Fruit fly (Drosophila melanogaster) whole organism, embryonic: Measurements from ENCODE around the gene CG9776.

Source experiments
- Asciz ChIP-seq: fragments of 200-800 bp; sonication (Bioruptor generic); optimal IDR thresholded peaks from 2 replicates; lab custom pipeline; 2017; ENCODE audit warnings: missing biosample characterization, mild to moderate bottlenecking, missing genetic modification characterization, missing genetic modification reagents
- BEAF-32 ChIP-seq: fragments of 200-800 bp; sonication (Bioruptor generic); optimal IDR thresholded peaks from 3 replicates; lab custom pipeline; 2017; ENCODE audit warnings: missing biosample characterization, missing genetic modification characterization, mild to moderate bottlenecking, moderate library complexity, missing genetic modification reagents
- CG11456 ChIP-seq: fragments of 200-800 bp; sonication (Bioruptor generic); IDR thresholded peaks from 3 replicates; pipeline ENCODE4 v1.3.6; 2022; ENCODE audit warnings: missing biosample characterization, missing genetic modification characterization
- CG12391 ChIP-seq: fragments of 200-800 bp; sonication (Bioruptor generic); optimal IDR thresholded peaks from 3 replicates; lab custom pipeline; 2018; ENCODE audit warnings: missing biosample characterization, mild to moderate bottlenecking, missing genetic modification characterization, moderate library complexity
- CG14667 ChIP-seq: fragments of 200-800 bp; sonication (Bioruptor generic); IDR thresholded peaks from 2 replicates; pipeline ENCODE4 v1.3.6; 2022; ENCODE audit warnings: missing biosample characterization, missing genetic modification characterization
- CG15479 ChIP-seq: fragments of 200-800 bp; sonication (Bioruptor generic); optimal IDR thresholded peaks from 3 replicates; lab custom pipeline; 2019; ENCODE audit warnings: missing biosample characterization, mild to moderate bottlenecking, missing genetic modification characterization, moderate library complexity
- CG17912 ChIP-seq: fragments of 200-800 bp; sonication (Bioruptor generic); optimal IDR thresholded peaks from 2 replicates; lab custom pipeline; 2018; ENCODE audit warnings: missing biosample characterization, mild to moderate bottlenecking, missing genetic modification characterization
- CG18599 ChIP-seq: fragments of 200-800 bp; sonication (Bioruptor generic); optimal IDR thresholded peaks from 3 replicates; lab custom pipeline; 2017; ENCODE audit warnings: missing biosample characterization, missing genetic modification characterization, mild to moderate bottlenecking, moderate library complexity, missing genetic modification reagents
- CG2129 ChIP-seq: fragments of 200-800 bp; sonication (Bioruptor generic); IDR thresholded peaks from 2 replicates; pipeline ENCODE4 v1.3.6; 2022; ENCODE audit warnings: missing biosample characterization, missing genetic modification characterization; ENCODE audit not compliant: partially characterized antibody
- CG31365 ChIP-seq: fragments of 200-800 bp; sonication (Bioruptor generic); optimal IDR thresholded peaks from 2 replicates; lab custom pipeline; 2018; ENCODE audit warnings: missing biosample characterization, mild to moderate bottlenecking, missing genetic modification characterization
- CG4282 ChIP-seq: fragments of 200-800 bp; sonication (Bioruptor generic); optimal IDR thresholded peaks from 2 replicates; lab custom pipeline; 2016; ENCODE audit warnings: missing biosample characterization, missing genetic modification characterization
- CG43689 ChIP-seq: fragments of 200-800 bp; sonication (Bioruptor generic); IDR thresholded peaks from 2 replicates; pipeline ENCODE4 v1.3.6; 2022; ENCODE audit warnings: missing biosample characterization, missing genetic modification characterization
- CG5245 ChIP-seq: fragments of 200-800 bp; sonication (Bioruptor generic); optimal IDR thresholded peaks from 3 replicates; lab custom pipeline; 2016; ENCODE audit warnings: missing biosample characterization, missing genetic modification characterization
- CG6765 ChIP-seq: fragments of 200-800 bp; sonication (Bioruptor generic); optimal IDR thresholded peaks from 3 replicates; lab custom pipeline; 2017; ENCODE audit warnings: missing biosample characterization, mild to moderate bottlenecking, missing genetic modification characterization
- CG7963 ChIP-seq: fragments of 200-800 bp; sonication (Bioruptor generic); IDR thresholded peaks from 3 replicates; pipeline ENCODE4 v1.3.6; 2022; ENCODE audit warnings: missing biosample characterization, missing genetic modification characterization; ENCODE audit not compliant: partially characterized antibody
- CG8089 ChIP-seq: fragments of 200-800 bp; sonication (Bioruptor generic); optimal IDR thresholded peaks from 3 replicates; lab custom pipeline; 2016; ENCODE audit warnings: missing biosample characterization, missing genetic modification characterization
- CG9797 ChIP-seq: fragments of 200-800 bp; sonication (Bioruptor generic); optimal IDR thresholded peaks from 3 replicates; lab custom pipeline; 2018; ENCODE audit warnings: missing biosample characterization, mild to moderate bottlenecking, missing genetic modification characterization
- D ChIP-seq, 2 experiments: fragments of 200-800 bp in 1 of 2; fragments of >200 bp in 1 of 2; sonication (Bioruptor generic) in 1 of 2; optimal IDR thresholded peaks; 2 replicates in 1 of 2; 3 replicates in 1 of 2; lab custom pipeline; 2017; ENCODE audit warnings: mild to moderate bottlenecking in 1 of 2, missing biosample characterization in 1 of 2, missing genetic modification characterization in 1 of 2, missing genetic modification reagents in 1 of 2
- ERR ChIP-seq: fragments of 200-800 bp; sonication (Bioruptor generic); optimal IDR thresholded peaks from 2 replicates; lab custom pipeline; 2016; ENCODE audit warnings: missing biosample characterization, missing genetic modification characterization
- Eip74EF ChIP-seq, 2 experiments: fragments of 200-800 bp in 1 of 2; fragments of >200 bp in 1 of 2; sonication (Bioruptor generic) in 1 of 2; optimal IDR thresholded peaks; 2 replicates each; lab custom pipeline; 2017 to 2019; ENCODE audit warnings: missing biosample characterization in 2 of 2, missing genetic modification characterization in 2 of 2, mild to moderate bottlenecking in 1 of 2, moderate library complexity in 1 of 2
- Elba2 ChIP-seq: fragments of 200-800 bp; sonication (Bioruptor generic); optimal IDR thresholded peaks from 3 replicates; lab custom pipeline; 2016; ENCODE audit warnings: missing biosample characterization, missing genetic modification characterization
- Fer1 ChIP-seq: fragments of 200-800 bp; sonication (Bioruptor generic); optimal IDR thresholded peaks from 2 replicates; lab custom pipeline; 2017; ENCODE audit warnings: missing biosample characterization, mild to moderate bottlenecking, missing genetic modification characterization
- Fer3 ChIP-seq: fragments of 200-800 bp; sonication (Bioruptor generic); optimal IDR thresholded peaks from 2 replicates; lab custom pipeline; 2018; ENCODE audit warnings: missing biosample characterization, mild to moderate bottlenecking, missing genetic modification characterization, moderate library complexity
- GATAe ChIP-seq: fragments of 200-800 bp; sonication (Bioruptor generic); conservative IDR thresholded peaks from 2 replicates; pipeline ENCODE4 v1.3.6; 2022; ENCODE audit warnings: missing biosample characterization, missing genetic modification characterization
- H2.0 ChIP-seq: fragments of 200-800 bp; sonication (Bioruptor generic); IDR thresholded peaks from 2 replicates; pipeline ENCODE4 v1.3.6; 2022; ENCODE audit warnings: missing biosample characterization, missing genetic modification characterization
- HLH3B ChIP-seq: fragments of 200-800 bp; sonication (Bioruptor generic); IDR thresholded peaks from 2 replicates; pipeline ENCODE4 v1.3.6; 2022; ENCODE audit warnings: missing biosample characterization, missing genetic modification characterization
- Hey ChIP-seq: fragments of 200-800 bp; sonication (Bioruptor generic); optimal IDR thresholded peaks from 3 replicates; lab custom pipeline; 2018; ENCODE audit warnings: missing biosample characterization, mild to moderate bottlenecking, missing genetic modification characterization
- Hmr ChIP-seq: fragments of 200-800 bp; sonication (Bioruptor generic); optimal IDR thresholded peaks from 3 replicates; lab custom pipeline; 2017; ENCODE audit warnings: mild to moderate bottlenecking, missing biosample characterization, missing genetic modification reagents, missing genetic modification characterization
- Rfx ChIP-seq: fragments of 200-800 bp; sonication (Bioruptor generic); IDR thresholded peaks from 2 replicates; pipeline ENCODE4 v1.3.6; 2022; ENCODE audit warnings: missing biosample characterization, missing genetic modification characterization
- Six4 ChIP-seq: fragments of 200-800 bp; sonication (Bioruptor generic); optimal IDR thresholded peaks from 2 replicates; lab custom pipeline; 2016; ENCODE audit warnings: missing biosample characterization, missing genetic modification characterization
- Vsx1 ChIP-seq: fragments of 200-800 bp; sonication (Bioruptor generic); optimal IDR thresholded peaks from 2 replicates; lab custom pipeline; 2017; ENCODE audit warnings: missing biosample characterization, mild to moderate bottlenecking, missing genetic modification characterization, missing genetic modification reagents
- bab2 ChIP-seq: fragments of 200-800 bp; sonication (Bioruptor generic); optimal IDR thresholded peaks from 2 replicates; lab custom pipeline; 2016; ENCODE audit warnings: missing biosample characterization, missing genetic modification characterization
- bcd ChIP-seq: fragments of 200-800 bp; sonication (Bioruptor generic); optimal IDR thresholded peaks from 2 replicates; lab custom pipeline; 2017; ENCODE audit warnings: missing biosample characterization, mild to moderate bottlenecking, missing genetic modification characterization
- chif ChIP-seq, 2 experiments: fragments of 200-800 bp; sonication (Bioruptor generic); optimal IDR thresholded peaks; 3 replicates each; lab custom pipeline; 2016; ENCODE audit warnings: missing biosample characterization in 2 of 2, missing genetic modification characterization in 2 of 2
- dm ChIP-seq: fragments of 200-800 bp; sonication (Bioruptor generic); optimal IDR thresholded peaks from 3 replicates; lab custom pipeline; 2016; ENCODE audit warnings: missing biosample characterization, missing genetic modification characterization
- dpn ChIP-seq, 2 experiments: fragments of 200-800 bp; sonication (Bioruptor generic); optimal IDR thresholded peaks; 3 replicates each; lab custom pipeline; 2016; ENCODE audit warnings: missing biosample characterization in 2 of 2, missing genetic modification characterization in 2 of 2
- gcm2 ChIP-seq: fragments of 200-800 bp; sonication (Bioruptor generic); optimal IDR thresholded peaks from 2 replicates; lab custom pipeline; 2016; ENCODE audit warnings: missing biosample characterization, missing genetic modification characterization
- grn ChIP-seq: fragments of 200-800 bp; sonication (Bioruptor generic); optimal IDR thresholded peaks from 3 replicates; lab custom pipeline; 2017; ENCODE audit warnings: missing biosample characterization, missing genetic modification characterization
- ind ChIP-seq: fragments of 200-800 bp; sonication (Bioruptor generic); optimal IDR thresholded peaks from 3 replicates; lab custom pipeline; 2016; ENCODE audit warnings: missing biosample characterization, missing genetic modification characterization
- jing ChIP-seq: fragments of 200-800 bp; sonication (Bioruptor generic); optimal IDR thresholded peaks from 2 replicates; lab custom pipeline; 2018; ENCODE audit warnings: missing biosample characterization, mild to moderate bottlenecking, missing genetic modification characterization
- kay ChIP-seq: fragments of 200-800 bp; sonication (Bioruptor generic); optimal IDR thresholded peaks from 2 replicates; lab custom pipeline; 2016; ENCODE audit warnings: missing biosample characterization, missing genetic modification characterization
- pan ChIP-seq, 4 experiments: fragments of >200 bp in 3 of 4; fragments of 200-800 bp in 1 of 4; sonication (Bioruptor generic) in 1 of 4; optimal IDR thresholded peaks in 3 of 4; IDR thresholded peaks in 1 of 4; 2 replicates each; pipeline versions ENCODE4 v1.3.6 to Lab custom; 2017 to 2022; ENCODE audit warnings: missing biosample characterization in 2 of 4, missing genetic modification characterization in 2 of 4, mixed read lengths in 1 of 4
- pb ChIP-seq: fragments of 200-800 bp; sonication (Bioruptor generic); optimal IDR thresholded peaks from 3 replicates; lab custom pipeline; 2016; ENCODE audit warnings: missing biosample characterization, missing genetic modification characterization
- prd ChIP-seq, 3 experiments: fragments of >200 bp in 2 of 3; fragments of 200-800 bp in 1 of 3; sonication (Bioruptor generic) in 1 of 3; optimal IDR thresholded peaks in 2 of 3; IDR thresholded peaks in 1 of 3; 2 replicates in 2 of 3; 3 replicates in 1 of 3; pipeline versions ENCODE4 v1.3.6 to Lab custom; 2017 to 2022; ENCODE audit warnings: missing biosample characterization in 1 of 3, missing genetic modification characterization in 1 of 3
- sug ChIP-seq: fragments of 200-800 bp; optimal IDR thresholded peaks from 2 replicates; lab custom pipeline; 2019; ENCODE audit warnings: missing biosample characterization, mild to moderate bottlenecking, missing genetic modification characterization, moderate library complexity
- yki ChIP-seq: fragments of >200 bp; optimal IDR thresholded peaks from 3 replicates; lab custom pipeline; 2018

CG9776 gene

DNA sequence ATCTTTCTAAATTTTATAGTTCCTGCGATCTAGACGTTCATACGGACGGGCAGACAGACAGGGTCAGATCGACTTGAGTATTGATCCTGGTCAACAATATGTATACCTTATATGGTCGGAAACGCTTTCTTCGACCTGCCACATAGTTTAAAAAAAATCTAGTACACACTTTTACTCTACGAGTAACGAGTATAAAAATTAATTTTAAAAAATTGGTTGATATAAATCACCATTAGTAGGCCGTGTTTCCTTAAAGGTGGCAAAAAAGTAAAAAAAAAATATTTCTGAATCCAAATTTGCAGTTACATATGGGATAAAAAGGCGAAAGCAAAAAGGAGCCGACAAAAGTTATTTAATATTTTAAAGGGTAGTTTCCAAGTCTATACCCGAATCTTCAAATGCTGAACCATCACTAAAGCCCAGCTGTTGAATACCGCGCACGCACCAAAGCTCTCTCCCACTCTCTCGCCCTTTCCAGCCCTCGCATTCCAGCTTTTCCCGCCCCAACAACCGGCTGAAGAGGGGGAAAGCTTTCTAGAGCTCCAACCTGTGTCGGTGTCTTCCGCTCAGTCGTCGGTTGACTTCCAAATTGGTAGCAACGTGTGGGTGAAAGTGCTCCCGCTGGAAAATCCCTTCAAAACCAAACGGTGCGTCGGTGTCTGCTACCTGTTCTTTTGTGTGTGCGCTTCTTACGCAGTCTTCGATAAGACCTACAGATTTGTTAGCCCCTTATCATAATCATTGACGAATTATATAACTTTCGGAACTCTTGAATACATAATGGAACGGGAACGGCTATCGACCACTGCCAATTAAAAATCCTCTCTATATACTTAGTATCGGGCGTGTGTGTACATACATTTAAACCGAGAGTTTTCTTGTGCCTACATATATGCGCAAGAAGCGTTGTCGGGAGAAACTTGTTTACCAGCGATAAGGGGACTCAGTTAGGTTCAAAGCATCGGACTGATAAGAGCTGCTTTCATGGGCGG, 44.8 kb upstream of the CG9776 start, which contains the start of gene Sfxn1-3 (continued):
- peak; percentile 18 for TF ChIP-seq ind (GFP tag; lab: Kevin White, UChicago)
- no peak for TF ChIP-seq CG14667
- peak; percentile 26 for TF ChIP-seq ERR (GFP tag; lab: Kevin White, UChicago)
- no peak for TF ChIP-seq pan (optimal IDR thresholded peaks at IDR 0.05; lab: Kevin White, UChicago)
- no peak for TF ChIP-seq pan (GFP tag; optimal IDR thresholded peaks at IDR 0.05 in 1 of 2, IDR thresholded peaks at IDR 0.05 in 1 of 2)
- peak; percentile 46 for TF ChIP-seq CG17912
- peak; percentile 16 for TF ChIP-seq kay (GFP tag; lab: Kevin White, UChicago)
- TF ChIP-seq CG9797, result no peak
- TF ChIP-seq BEAF-32 (GFP tag; lab: Kevin White, UChicago), result peak; percentile 40
- no peak for TF ChIP-seq prd (optimal IDR thresholded peaks at IDR 0.05; lab: Kevin White, UChicago)
- TF ChIP-seq prd (GFP tag; IDR thresholded peaks at IDR 0.05; lab: Robert Waterston, UW), result peak; percentile 60
- peak; percentile 11 to 45 for TF ChIP-seq dpn (GFP tag; optimal IDR thresholded peaks at IDR 0.05; lab: Kevin White, UChicago)
- TF ChIP-seq bab2 (GFP tag; lab: Kevin White, UChicago), result peak; percentile 5
- peak; percentile 53 for TF ChIP-seq pb (GFP tag; lab: Kevin White, UChicago)
- TF ChIP-seq Hmr, result peak; percentile 78
- TF ChIP-seq Fer3 (tag; lab: Kevin White, UChicago), result peak; percentile 8
- TF ChIP-seq H2.0, result 0 out of 2 replicates have a peak, but pooled peaks have one; percentile 26
- TF ChIP-seq grn (GFP tag; lab: Kevin White, UChicago), result peak; percentile 80
- no peak for TF ChIP-seq CG8089 (GFP tag; lab: Kevin White, UChicago)
- TF ChIP-seq bcd (GFP tag; lab: Kevin White, UChicago), result peak; percentile 33
- TF ChIP-seq Vsx1, result peak; percentile 56
- peak; percentile 11 for TF ChIP-seq CG31365 (tag; lab: Kevin White, UChicago)
- TF ChIP-seq Asciz, result peak; percentile 58
- peak; percentile 17 for TF ChIP-seq CG12391 (tag; lab: Kevin White, UChicago)
- peak in 1 of 2 experiments; percentile 79 for TF ChIP-seq Eip74EF (GFP tag; optimal IDR thresholded peaks at IDR 0.05; lab: Kevin White, UChicago)
- peak; percentile 1 for TF ChIP-seq CG5245
- TF ChIP-seq GATAe, result no peak
- no peak for TF ChIP-seq Elba2
- TF ChIP-seq CG6765, result peak; percentile 70
- TF ChIP-seq CG43689 (GFP tag; lab: Robert Waterston, UW), result no peak
- TF ChIP-seq Fer1, result peak; percentile 80
- TF ChIP-seq D (optimal IDR thresholded peaks at IDR 0.05; lab: Kevin White, UChicago), result no peak
- TF ChIP-seq D (GFP tag; optimal IDR thresholded peaks at IDR 0.05; lab: Kevin White, UChicago), result no peak
- TF ChIP-seq sug (tag; lab: Kevin White, UChicago), result peak; percentile 72
- peak; percentile 68 for TF ChIP-seq Rfx
- TF ChIP-seq Six4 (GFP tag; lab: Kevin White, UChicago), result no peak
- peak; percentile 96 for TF ChIP-seq CG15479 (GFP tag; lab: Kevin White, UChicago)
- no peak for TF ChIP-seq yki (lab: Kevin White, UChicago)
- TF ChIP-seq Hey (tag; lab: Kevin White, UChicago), result peak; percentile 81
- TF ChIP-seq chif (GFP tag; optimal IDR thresholded peaks at IDR 0.05; lab: Kevin White, UChicago), result no peak
- peak; percentile 36 for TF ChIP-seq dm (GFP tag; lab: Kevin White, UChicago)
- 0 out of 2 replicates have a peak, but pooled peaks have one; percentile 8 for TF ChIP-seq HLH3B (GFP tag; lab: Robert Waterston, UW)
- TF ChIP-seq CG7963 (GFP tag; lab: Robert Waterston, UW), result no peak
- peak; percentile 38 for TF ChIP-seq CG4282
- peak; percentile 84 for TF ChIP-seq CG18599 (GFP tag; lab: Kevin White, UChicago)
- peak; percentile 42 for TF ChIP-seq gcm2
- TF ChIP-seq jing, result no peak
- TF ChIP-seq CG2129 (GFP tag; lab: Robert Waterston, UW), result no peak
- TF ChIP-seq CG11456 (GFP tag; lab: Robert Waterston, UW), result peak; percentile 61; the same call in 1 of the 3 replicates
